Worm (Caenorhabditis elegans): ENCODE data around the gene F54D5.7.
A peak's percentile ranks its signal among the peaks of the same experiment; 100 is the strongest.

F54D5.7 gene

ce11 chrII:11542958-11543357 is 4.4 kb upstream of the F54D5.7 start:
- no peak for TF ChIP-seq nhr-12 (tag; optimal IDR thresholded peaks at IDR 0.05)
- no peak for TF ChIP-seq R02D3.7 (tag; optimal IDR thresholded peaks at IDR 0.05)
- no peak for TF ChIP-seq fkh-10 (GFP tag; optimal IDR thresholded peaks at IDR 0.05)
- no peak for TF ChIP-seq ztf-4 (tag; optimal IDR thresholded peaks at IDR 0.05)
- TF ChIP-seq ceh-9 (tag; optimal IDR thresholded peaks at IDR 0.05), result no peak
- TF ChIP-seq ceh-16 (tag; optimal IDR thresholded peaks at IDR 0.05), result no peak
- no peak for TF ChIP-seq egl-27 (tag; optimal IDR thresholded peaks at IDR 0.05)
- no peak for TF ChIP-seq nhr-25 (tag; optimal IDR thresholded peaks at IDR 0.05)
- no peak for TF ChIP-seq zag-1 (tag; optimal IDR thresholded peaks at IDR 0.05)
- no peak for TF ChIP-seq egl-5 (tag; optimal IDR thresholded peaks at IDR 0.05)
- no peak for TF ChIP-seq unc-39 (tag; optimal IDR thresholded peaks at IDR 0.05)
- TF ChIP-seq fos-1 (tag; optimal IDR thresholded peaks at IDR 0.05), result no peak
- TF ChIP-seq nhr-43 (tag; optimal IDR thresholded peaks at IDR 0.05; ENCODE audit: poor library complexity, severe bottlenecking), result no peak
- TF ChIP-seq eor-1 (tag; optimal IDR thresholded peaks at IDR 0.05), result no peak
- TF ChIP-seq ZK546.5 (tag; optimal IDR thresholded peaks at IDR 0.05), result no peak
- no peak for TF ChIP-seq pqm-1 (tag; optimal IDR thresholded peaks at IDR 0.05)
- TF ChIP-seq ztf-11 (tag; optimal IDR thresholded peaks at IDR 0.05), result no peak
- no peak for TF ChIP-seq nhr-11 (tag; optimal IDR thresholded peaks at IDR 0.05)
- no peak for TF ChIP-seq pha-4 (tag; optimal IDR thresholded peaks at IDR 0.05)

ce11 chrII:11544714-11545113 is 2.6 kb upstream of the F54D5.7 start, which contains the start of gene F54D5.9:
TSS of gene F54D5.9 (minus strand) at chrII:11544828.
- TF ChIP-seq ama-1 (optimal IDR thresholded peaks at IDR 0.05), result peak; percentile 3
- no peak for TF ChIP-seq fkh-2 (tag; optimal IDR thresholded peaks at IDR 0.05)

ce11 chrII:11545299-11545951 is 1.9 kb upstream of the F54D5.7 start, which contains the start of gene dnj-13:
TSS of gene dnj-13 (plus strand) at chrII:11545701.
- TF ChIP-seq elt-1 (tag; optimal IDR thresholded peaks at IDR 0.05), result peak; percentile 47
- peak; percentile 72 for TF ChIP-seq ztf-4 (tag; optimal IDR thresholded peaks at IDR 0.05)
- TF ChIP-seq lin-15B (tag; optimal IDR thresholded peaks at IDR 0.05), result peak; percentile 92
- TF ChIP-seq ceh-28 (tag; optimal IDR thresholded peaks at IDR 0.05), result peak; percentile 81
- peak; percentile 45 for TF ChIP-seq nhr-76 (tag; optimal IDR thresholded peaks at IDR 0.05)
- TF ChIP-seq ztf-11 (tag; optimal IDR thresholded peaks at IDR 0.05), result no peak
- no peak for TF ChIP-seq nhr-28 (tag; optimal IDR thresholded peaks at IDR 0.05)
- peak; percentile 71 for TF ChIP-seq ceh-82 (tag; optimal IDR thresholded peaks at IDR 0.05)
- TF ChIP-seq pqm-1 (tag; optimal IDR thresholded peaks at IDR 0.05), result peak; percentile 79
- TF ChIP-seq fkh-10 (GFP tag; optimal IDR thresholded peaks at IDR 0.05), result peak; percentile 85
- TF ChIP-seq fkh-2 (tag; optimal IDR thresholded peaks at IDR 0.05), result peak; percentile 75
- TF ChIP-seq hmg-11 (tag; optimal IDR thresholded peaks at IDR 0.05), result peak; percentile 94
- TF ChIP-seq tbx-2 (tag; optimal IDR thresholded peaks at IDR 0.05), result peak; percentile 84
- peak; percentile 61 for TF ChIP-seq nhr-77 (tag; optimal IDR thresholded peaks at IDR 0.05)
- TF ChIP-seq nhr-43 (tag; optimal IDR thresholded peaks at IDR 0.05; ENCODE audit: poor library complexity, severe bottlenecking), result peak; percentile 94
- peak; percentile 93 for TF ChIP-seq nfya-1 (tag; optimal IDR thresholded peaks at IDR 0.05; ENCODE audit: insufficient read depth)
- TF ChIP-seq sea-2 (GFP tag; optimal IDR thresholded peaks at IDR 0.05), result no peak
- TF ChIP-seq snpc-4 (tag; optimal IDR thresholded peaks at IDR 0.05), result peak; percentile 73
- peak; percentile 49 for TF ChIP-seq nhr-11 (tag; optimal IDR thresholded peaks at IDR 0.05)
- TF ChIP-seq R02D3.7 (tag; optimal IDR thresholded peaks at IDR 0.05), result peak; percentile 69
- no peak for TF ChIP-seq unc-62 (GFP tag; optimal IDR thresholded peaks at IDR 0.05)
- TF ChIP-seq nhr-12 (tag; optimal IDR thresholded peaks at IDR 0.05), result no peak
- TF ChIP-seq skn-1 (tag; optimal IDR thresholded peaks at IDR 0.05), result peak; percentile 68
- peak; percentile 98 for TF ChIP-seq nhr-23 (tag; optimal IDR thresholded peaks at IDR 0.05)
- TF ChIP-seq unc-39 (tag; optimal IDR thresholded peaks at IDR 0.05), result no peak
- peak; percentile 55 for TF ChIP-seq fos-1 (tag; optimal IDR thresholded peaks at IDR 0.05)
- TF ChIP-seq ama-1 (optimal IDR thresholded peaks at IDR 0.05), result peak; percentile 87
- peak; percentile 98 for TF ChIP-seq lsy-12 (tag; optimal IDR thresholded peaks at IDR 0.05)
- peak; percentile 96 for TF ChIP-seq pha-4 (tag; optimal IDR thresholded peaks at IDR 0.05)
- peak; percentile 83 for TF ChIP-seq elt-2 (tag; optimal IDR thresholded peaks at IDR 0.05)
- no peak for TF ChIP-seq mml-1 (tag; optimal IDR thresholded peaks at IDR 0.05)
- no peak for TF ChIP-seq nhr-237 (tag; optimal IDR thresholded peaks at IDR 0.05)
- peak; percentile 19 for TF ChIP-seq ZK546.5 (tag; optimal IDR thresholded peaks at IDR 0.05)
- TF ChIP-seq ceh-16 (tag; optimal IDR thresholded peaks at IDR 0.05), result peak; percentile 30
- peak; percentile 54 for TF ChIP-seq mdl-1 (tag; optimal IDR thresholded peaks at IDR 0.05)
- peak; percentile 91 for TF ChIP-seq nhr-25 (tag; optimal IDR thresholded peaks at IDR 0.05)
- TF ChIP-seq jun-1 (tag; optimal IDR thresholded peaks at IDR 0.05), result peak; percentile 88
- peak in 1 of 2 experiments; percentile 84 for TF ChIP-seq eor-1 (tag; optimal IDR thresholded peaks at IDR 0.05)
- peak; percentile 71 for TF ChIP-seq lin-39 (tag; optimal IDR thresholded peaks at IDR 0.05)
- TF ChIP-seq egl-27 (tag; optimal IDR thresholded peaks at IDR 0.05), result peak; percentile 91

Measured in whole organism, L3 larva.